Worm (Caenorhabditis elegans): ENCODE results near the gene C50F4.6.

The C50F4.6 gene

DNA sequence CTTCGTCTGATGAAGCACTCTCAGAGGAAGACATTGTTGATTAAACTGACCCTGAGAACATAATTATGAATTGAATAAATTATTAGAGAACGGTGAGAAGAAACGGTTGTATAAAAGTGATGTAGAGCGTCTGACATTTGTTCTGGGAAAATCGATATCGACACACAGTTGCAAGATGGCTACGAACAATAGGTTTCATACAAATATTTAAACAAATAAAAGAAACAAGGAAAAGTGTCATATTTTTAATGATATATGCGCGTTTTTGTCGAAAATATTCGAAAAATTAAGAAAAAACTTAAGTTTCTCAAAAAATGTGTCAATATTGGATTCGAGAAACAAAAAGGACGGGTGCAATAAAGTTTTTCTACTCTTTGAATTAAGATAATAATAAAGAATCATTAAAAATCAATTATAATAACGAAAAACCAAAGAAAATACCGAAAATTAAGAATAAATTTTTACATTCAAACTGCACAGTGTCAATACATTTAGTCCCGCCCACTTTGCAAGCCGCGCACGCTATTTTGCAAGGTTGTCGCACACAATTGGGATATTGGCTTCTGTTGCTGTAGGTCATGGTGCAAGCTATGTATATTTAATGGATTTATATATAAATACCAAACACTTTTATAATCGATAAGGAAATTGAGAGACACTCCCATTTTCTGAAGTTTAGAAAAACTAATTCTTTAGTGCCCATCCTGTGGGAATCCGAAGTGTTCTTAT lies 36.9 kb downstream of the C50F4.6 start, which contains the start of gene rtfo-1 (continued):
- TF ChIP-seq sox-4 (tag; optimal IDR thresholded peaks at IDR 0.05) (peak; percentile 60), ceh-2 (tag; optimal IDR thresholded peaks at IDR 0.05) (peak; percentile 57), pat-9 (tag; optimal IDR thresholded peaks at IDR 0.05) (no peak), C08G9.2 (tag; optimal IDR thresholded peaks at IDR 0.05) (no peak), ttx-3 (tag; optimal IDR thresholded peaks at IDR 0.05) (peak; percentile 46), npax-4 (tag; optimal IDR thresholded peaks at IDR 0.05) (no peak), ets-4 (tag; optimal IDR thresholded peaks at IDR 0.05) (no peak), ceh-45 (GFP tag; IDR thresholded peaks at IDR 0.05) (no peak), ceh-9 (tag; optimal IDR thresholded peaks at IDR 0.05) (no peak), F13H6.1 (tag; optimal IDR thresholded peaks at IDR 0.05) (no peak), lim-6 (tag; optimal IDR thresholded peaks at IDR 0.05) (no peak), ceh-30 (tag; optimal IDR thresholded peaks at IDR 0.05) (no peak), che-1 (tag; optimal IDR thresholded peaks at IDR 0.05) (peak; percentile 44), dmd-4 (tag; optimal IDR thresholded peaks at IDR 0.05; ENCODE audit: borderline replicate concordance) (no peak), fkh-6 (tag; optimal IDR thresholded peaks at IDR 0.05) (peak; percentile 13), pqm-1 (tag; optimal IDR thresholded peaks at IDR 0.05) (no peak), hlh-8 (tag; optimal IDR thresholded peaks at IDR 0.05) (peak; percentile 2), elt-2 (tag; optimal IDR thresholded peaks at IDR 0.05) (peak; percentile 79), ceh-19 (GFP tag; optimal IDR thresholded peaks at IDR 0.05) (peak; percentile 55), ceh-24 (tag; optimal IDR thresholded peaks at IDR 0.05) (no peak), K02D7.2 (tag; optimal IDR thresholded peaks at IDR 0.05) (no peak), pros-1 (tag; optimal IDR thresholded peaks at IDR 0.05) (no peak), tbx-2 (tag; optimal IDR thresholded peaks at IDR 0.05) (peak; percentile 46), ceh-22 (tag; optimal IDR thresholded peaks at IDR 0.05) (no peak), ahr-1 (tag; optimal IDR thresholded peaks at IDR 0.05) (peak; percentile 28), dve-1 (tag; optimal IDR thresholded peaks at IDR 0.05) (no peak), ceh-34 (tag; optimal IDR thresholded peaks at IDR 0.05) (peak; percentile 24), rnt-1 (tag; optimal IDR thresholded peaks at IDR 0.05) (no peak), ceh-18 (tag; optimal IDR thresholded peaks at IDR 0.05) (no peak), syd-9 (tag; optimal IDR thresholded peaks at IDR 0.05) (peak; percentile 14), pax-1 (tag; optimal IDR thresholded peaks at IDR 0.05) (no peak), nfya-1 (tag; optimal IDR thresholded peaks at IDR 0.05) (peak; percentile 72), hlh-13 (GFP tag; optimal IDR thresholded peaks at IDR 0.05) (no peak), ref-2 (tag; optimal IDR thresholded peaks at IDR 0.05) (peak; percentile 11), zip-5 (tag; optimal IDR thresholded peaks at IDR 0.05) (peak; percentile 53), elt-4 (tag; optimal IDR thresholded peaks at IDR 0.05) (no peak), ceh-31 (tag; optimal IDR thresholded peaks at IDR 0.05) (peak; percentile 51), ceh-6 (GFP tag; optimal IDR thresholded peaks at IDR 0.05) (no peak), ceh-48 (tag; optimal IDR thresholded peaks at IDR 0.05) (peak; percentile 27), nhr-232 (tag; optimal IDR thresholded peaks at IDR 0.05) (no peak), unc-42 (tag; optimal IDR thresholded peaks at IDR 0.05) (no peak), sdc-2 (tag; optimal IDR thresholded peaks at IDR 0.05) (no peak), unc-3 (GFP tag; conservative IDR thresholded peaks at IDR 0.05) (no peak), unc-3 (tag; optimal IDR thresholded peaks at IDR 0.05) (no peak), pha-4 (tag; optimal IDR thresholded peaks at IDR 0.05) (no peak), mec-3 (tag; optimal IDR thresholded peaks at IDR 0.05; ENCODE audit: borderline replicate concordance) (no peak), C38D4.7 (GFP tag; optimal IDR thresholded peaks at IDR 0.05) (peak; percentile 43), gmeb-2 (tag; optimal IDR thresholded peaks at IDR 0.05) (peak; percentile 12), eyg-1 (tag; optimal IDR thresholded peaks at IDR 0.05) (no peak), ztf-16 (tag; optimal IDR thresholded peaks at IDR 0.05) (no peak)

All from whole organism, late embryonic.